Fruit fly (Drosophila melanogaster) whole organism, prepupa: ENCODE results near the gene ab.

Experiments
- CG10631 ChIP-seq: fragments of 200-800 bp; sonication (Bioruptor generic); optimal IDR thresholded peaks from 2 replicates; lab custom pipeline; 2016; ENCODE audit warnings: missing biosample characterization, missing genetic modification characterization
- CG10669 ChIP-seq: fragments of 200-800 bp; sonication (Bioruptor generic); optimal IDR thresholded peaks from 3 replicates; lab custom pipeline; 2018; ENCODE audit warnings: missing biosample characterization, mild to moderate bottlenecking, missing genetic modification characterization, moderate library complexity
- CG15336 ChIP-seq: fragments of 200-800 bp; sonication (Bioruptor generic); IDR thresholded peaks from 2 replicates; pipeline ENCODE4 v1.3.6; 2022; ENCODE audit warnings: missing biosample characterization, missing genetic modification characterization
- CG1621 ChIP-seq: fragments of 200-800 bp; sonication (Bioruptor generic); optimal IDR thresholded peaks from 3 replicates; lab custom pipeline; 2018; ENCODE audit warnings: missing biosample characterization, mild to moderate bottlenecking, missing genetic modification characterization
- CG16779 ChIP-seq: fragments of 200-800 bp; sonication (Bioruptor generic); optimal IDR thresholded peaks from 3 replicates; lab custom pipeline; 2017; ENCODE audit warnings: missing biosample characterization, mild to moderate bottlenecking, missing genetic modification characterization
- CG3032 ChIP-seq: fragments of 200-800 bp; optimal IDR thresholded peaks from 2 replicates; lab custom pipeline; 2019; ENCODE audit warnings: missing biosample characterization, mild to moderate bottlenecking, missing genetic modification characterization, moderate library complexity
- CG31627 ChIP-seq: fragments of 200-800 bp; sonication (Bioruptor generic); optimal IDR thresholded peaks from 3 replicates; lab custom pipeline; 2016; ENCODE audit warnings: missing biosample characterization, missing genetic modification characterization
- CG3919 ChIP-seq: fragments of 200-800 bp; sonication (Bioruptor generic); optimal IDR thresholded peaks from 3 replicates; lab custom pipeline; 2016; ENCODE audit warnings: missing biosample characterization, missing genetic modification characterization
- CG6163 ChIP-seq: fragments of 200-800 bp; sonication (Bioruptor generic); IDR thresholded peaks from 3 replicates; pipeline ENCODE4 v1.3.6; 2022; ENCODE audit warnings: missing biosample characterization, missing genetic modification characterization
- CG6276 ChIP-seq: fragments of 200-800 bp; sonication (Bioruptor generic); optimal IDR thresholded peaks from 2 replicates; lab custom pipeline; 2017; ENCODE audit warnings: missing biosample characterization, mild to moderate bottlenecking, missing genetic modification characterization
- CG6792 ChIP-seq: fragments of 200-800 bp; sonication (Bioruptor generic); optimal IDR thresholded peaks from 3 replicates; lab custom pipeline; 2016; ENCODE audit warnings: missing biosample characterization, missing genetic modification characterization
- CG6808 ChIP-seq: fragments of 200-800 bp; sonication (Bioruptor generic); optimal IDR thresholded peaks from 3 replicates; lab custom pipeline; 2017; ENCODE audit warnings: missing biosample characterization, missing genetic modification characterization, mild to moderate bottlenecking, moderate library complexity, missing genetic modification reagents
- CG6854 ChIP-seq: fragments of 200-800 bp; sonication (Bioruptor generic); optimal IDR thresholded peaks from 2 replicates; lab custom pipeline; 2017; ENCODE audit warnings: missing biosample characterization, mild to moderate bottlenecking, missing genetic modification characterization
- CG7368 ChIP-seq: fragments of 200-800 bp; sonication (Bioruptor generic); optimal IDR thresholded peaks from 3 replicates; lab custom pipeline; 2016; ENCODE audit warnings: missing biosample characterization, missing genetic modification characterization
- CG8119 ChIP-seq: fragments of 200-800 bp; sonication (Bioruptor generic); IDR thresholded peaks from 3 replicates; pipeline ENCODE4 v1.3.6; 2022; ENCODE audit warnings: missing biosample characterization, missing genetic modification characterization
- CG8632 ChIP-seq: fragments of 200-800 bp; sonication (Bioruptor generic); optimal IDR thresholded peaks from 3 replicates; lab custom pipeline; 2016; ENCODE audit warnings: missing biosample characterization, missing genetic modification characterization
- CG9139 ChIP-seq: fragments of 200-800 bp; sonication (Bioruptor generic); optimal IDR thresholded peaks from 3 replicates; lab custom pipeline; 2017; ENCODE audit warnings: missing biosample characterization, mild to moderate bottlenecking, missing genetic modification characterization
- Eip78C ChIP-seq: fragments of 200-800 bp; sonication (Bioruptor generic); peaks from one replicate; lab custom pipeline; 2016; ENCODE audit warnings: missing biosample characterization, missing genetic modification characterization
- Eip93F ChIP-seq: fragments of 200-800 bp; sonication (Bioruptor generic); optimal IDR thresholded peaks from 2 replicates; lab custom pipeline; 2016; ENCODE audit warnings: missing biosample characterization, mild to moderate bottlenecking, missing genetic modification characterization
- Hr39 ChIP-seq: fragments of 200-800 bp; sonication (Bioruptor generic); optimal IDR thresholded peaks from 2 replicates; lab custom pipeline; 2016; ENCODE audit warnings: missing biosample characterization, missing genetic modification characterization
- Hr4 ChIP-seq: fragments of 200-800 bp; sonication (Bioruptor generic); optimal IDR thresholded peaks from 3 replicates; lab custom pipeline; 2016; ENCODE audit warnings: missing biosample characterization, missing genetic modification characterization
- Met ChIP-seq: fragments of 200-800 bp; sonication (Bioruptor generic); optimal IDR thresholded peaks from 3 replicates; lab custom pipeline; 2016; ENCODE audit warnings: missing biosample characterization, missing genetic modification characterization
- OdsH ChIP-seq: fragments of 200-800 bp; sonication (Bioruptor generic); optimal IDR thresholded peaks from 3 replicates; lab custom pipeline; 2016; ENCODE audit warnings: missing biosample characterization, missing genetic modification characterization
- Smox ChIP-seq: fragments of 200-800 bp; sonication (Bioruptor generic); optimal IDR thresholded peaks from 3 replicates; lab custom pipeline; 2016; ENCODE audit warnings: missing biosample characterization, missing genetic modification characterization
- Sox102F ChIP-seq: fragments of 200-800 bp; sonication (Bioruptor generic); optimal IDR thresholded peaks from 2 replicates; lab custom pipeline; 2016; ENCODE audit warnings: missing biosample characterization, mild to moderate bottlenecking, missing genetic modification characterization
- Sox14 ChIP-seq: fragments of 200-800 bp; sonication (Bioruptor generic); optimal IDR thresholded peaks from 3 replicates; lab custom pipeline; 2016; ENCODE audit warnings: missing biosample characterization, missing genetic modification characterization
- achi ChIP-seq: fragments of 200-800 bp; sonication (Bioruptor generic); optimal IDR thresholded peaks from 3 replicates; lab custom pipeline; 2016; ENCODE audit warnings: missing biosample characterization, missing genetic modification characterization
- acj6 ChIP-seq: fragments of 200-800 bp; sonication (Bioruptor generic); optimal IDR thresholded peaks from 3 replicates; lab custom pipeline; 2016; ENCODE audit warnings: missing biosample characterization, missing genetic modification characterization
- cyc ChIP-seq: fragments of 200-800 bp; sonication (Bioruptor generic); optimal IDR thresholded peaks from 3 replicates; lab custom pipeline; 2016; ENCODE audit warnings: missing biosample characterization, missing genetic modification characterization
- dac ChIP-seq: fragments of 200-800 bp; sonication (Bioruptor generic); optimal IDR thresholded peaks from 2 replicates; lab custom pipeline; 2017; ENCODE audit warnings: missing biosample characterization, mild to moderate bottlenecking, missing genetic modification characterization
- eg ChIP-seq: fragments of 200-800 bp; sonication (Bioruptor generic); IDR thresholded peaks from 3 replicates; pipeline ENCODE4 v1.3.6; 2022; ENCODE audit warnings: missing biosample characterization, missing genetic modification characterization
- fd59A ChIP-seq: fragments of 200-800 bp; sonication (Bioruptor generic); optimal IDR thresholded peaks from 2 replicates; lab custom pipeline; 2017; ENCODE audit warnings: missing biosample characterization, mild to moderate bottlenecking, missing genetic modification characterization, missing genetic modification reagents
- fd85E ChIP-seq: fragments of 200-800 bp; sonication (Bioruptor generic); optimal IDR thresholded peaks from 3 replicates; lab custom pipeline; 2016; ENCODE audit warnings: missing biosample characterization, missing genetic modification characterization
- fkh ChIP-seq: fragments of 200-800 bp; sonication (Bioruptor generic); optimal IDR thresholded peaks from 3 replicates; lab custom pipeline; 2017; ENCODE audit warnings: missing biosample characterization, mild to moderate bottlenecking, missing genetic modification characterization, moderate library complexity
- pdm3 ChIP-seq: fragments of 200-800 bp; sonication (Bioruptor generic); optimal IDR thresholded peaks from 3 replicates; lab custom pipeline; 2016; ENCODE audit warnings: missing biosample characterization, missing genetic modification characterization
- spab ChIP-seq: fragments of 200-800 bp; sonication (Bioruptor generic); optimal IDR thresholded peaks from 2 replicates; lab custom pipeline; 2017; ENCODE audit warnings: missing biosample characterization, mild to moderate bottlenecking, missing genetic modification characterization, missing genetic modification reagents
- ss ChIP-seq, 2 experiments: fragments of 200-800 bp; sonication (Bioruptor generic); optimal IDR thresholded peaks; 2 replicates in 1 of 2; 3 replicates in 1 of 2; lab custom pipeline; 2017 to 2018; ENCODE audit warnings: mild to moderate bottlenecking in 2 of 2, missing biosample characterization in 2 of 2, missing genetic modification characterization in 2 of 2, moderate library complexity in 1 of 2
- svp ChIP-seq: fragments of 200-800 bp; sonication (Bioruptor generic); peaks from one replicate; lab custom pipeline; 2016; ENCODE audit warnings: missing biosample characterization, missing genetic modification characterization
- vri ChIP-seq: fragments of 200-800 bp; sonication (Bioruptor generic); optimal IDR thresholded peaks from 3 replicates; lab custom pipeline; 2016; ENCODE audit warnings: missing biosample characterization, mild to moderate bottlenecking, missing genetic modification characterization

Gene ab

dm6 chr2L:11192691-11193090 lies 17.8 kb upstream of the ab start (continued):
- TF ChIP-seq CG3919 (GFP tag; lab: Kevin White, UChicago) (no peak), Eip93F (GFP tag; lab: Kevin White, UChicago) (no peak), OdsH (peak; percentile 24), CG6792 (GFP tag; lab: Kevin White, UChicago) (no peak), Hr39 (peak; percentile 51), fkh (GFP tag; lab: Kevin White, UChicago) (no peak), vri (GFP tag; lab: Kevin White, UChicago) (no peak), CG8632 (GFP tag; lab: Kevin White, UChicago) (no peak), fd85E (GFP tag; lab: Kevin White, UChicago) (no peak), CG6808 (GFP tag; lab: Kevin White, UChicago) (no peak), CG8119 (GFP tag; lab: Robert Waterston, UW) (peak; percentile 40; the same call in 1 of the 3 replicates), CG15336 (peak; percentile 50; the same call in 1 of the 2 replicates), cyc (GFP tag; lab: Kevin White, UChicago) (no peak), CG9139 (GFP tag; lab: Kevin White, UChicago) (no peak), CG16779 (tag; lab: Kevin White, UChicago) (no peak), fd59A (no peak), CG10631 (peak; percentile 11), spab (GFP tag; lab: Kevin White, UChicago) (no peak), Hr4 (no peak), achi (peak; percentile 34), dac (GFP tag; lab: Kevin White, UChicago) (no peak), Smox (peak; percentile 42), Sox14 (GFP tag; lab: Kevin White, UChicago) (no peak), eg (GFP tag; lab: Robert Waterston, UW) (0 out of 3 replicates have a peak, but pooled peaks have one; percentile 7), acj6 (GFP tag; lab: Kevin White, UChicago) (peak; percentile 18), CG1621 (tag; lab: Kevin White, UChicago) (no peak), CG6276 (GFP tag; lab: Kevin White, UChicago) (no peak), CG6163 (no peak), CG31627 (GFP tag; lab: Kevin White, UChicago) (peak; percentile 50)

dm6 chr2L:11196219-11196618 lies 14.3 kb upstream of the ab start:
- TF ChIP-seq CG3032 = peak; percentile 10
- no peak for TF ChIP-seq Met (GFP tag; lab: Kevin White, UChicago)
- peak; percentile 45 for TF ChIP-seq svp (GFP tag; lab: Kevin White, UChicago)
- no peak for TF ChIP-seq OdsH
- no peak for TF ChIP-seq vri (GFP tag; lab: Kevin White, UChicago)
- no peak for TF ChIP-seq CG7368 (GFP tag; lab: Kevin White, UChicago)
- TF ChIP-seq CG1621 (tag; lab: Kevin White, UChicago) = no peak
- TF ChIP-seq Eip78C (GFP tag; lab: Kevin White, UChicago) = peak; percentile 63
- no peak for TF ChIP-seq CG16779 (tag; lab: Kevin White, UChicago)
- TF ChIP-seq CG10669 = peak; percentile 5
- no peak for TF ChIP-seq ss (GFP tag; optimal IDR thresholded peaks at IDR 0.05; lab: Kevin White, UChicago)

dm6 chr2L:11196781-11197180 lies 13.7 kb upstream of the ab start:
- no peak for TF ChIP-seq Met (GFP tag; lab: Kevin White, UChicago)
- peak; percentile 55 for TF ChIP-seq CG6854
- no peak for TF ChIP-seq Sox102F
- no peak for TF ChIP-seq CG9139 (GFP tag; lab: Kevin White, UChicago)
- TF ChIP-seq spab (GFP tag; lab: Kevin White, UChicago) = no peak
- TF ChIP-seq pdm3 (GFP tag; lab: Kevin White, UChicago) = no peak
- TF ChIP-seq vri (GFP tag; lab: Kevin White, UChicago) = peak; percentile 69
